Worm (Caenorhabditis elegans): ENCODE results near the gene plg-1.

plg-1 gene

ce11 chrIII:8873990-8874668 is 22.1 kb downstream of the plg-1 start (continued):
- TF ChIP-seq lin-15B (tag; optimal IDR thresholded peaks at IDR 0.05) (peak; percentile 69), fkh-2 (tag; optimal IDR thresholded peaks at IDR 0.05) (peak; percentile 21), ceh-9 (tag; optimal IDR thresholded peaks at IDR 0.05) (no peak), nhr-25 (tag; optimal IDR thresholded peaks at IDR 0.05) (no peak), jun-1 (tag; optimal IDR thresholded peaks at IDR 0.05) (peak; percentile 51), eor-1 (tag; optimal IDR thresholded peaks at IDR 0.05) (no peak), unc-62 (GFP tag; optimal IDR thresholded peaks at IDR 0.05) (peak; percentile 67), ztf-4 (tag; optimal IDR thresholded peaks at IDR 0.05) (no peak), egl-27 (tag; optimal IDR thresholded peaks at IDR 0.05) (no peak), snpc-4 (tag; optimal IDR thresholded peaks at IDR 0.05) (peak; percentile 30), ama-1 (optimal IDR thresholded peaks at IDR 0.05) (peak; percentile 88)

ce11 chrIII:8877002-8877401 is 24.9 kb downstream of the plg-1 start, which contains the start of gene K01F9.2:
TSS of gene K01F9.2 (minus strand) at chrIII:8877128.
- no peak for TF ChIP-seq nhr-67 (tag; optimal IDR thresholded peaks at IDR 0.05)
- TF ChIP-seq fkh-10 (GFP tag; optimal IDR thresholded peaks at IDR 0.05), result peak; percentile 96

- TF ChIP-seq pha-4 (tag; optimal IDR thresholded peaks at IDR 0.05) (peak; percentile 52), elt-2 (tag; optimal IDR thresholded peaks at IDR 0.05) (peak; percentile 93), nhr-43 (tag; optimal IDR thresholded peaks at IDR 0.05; ENCODE audit: poor library complexity, severe bottlenecking) (no peak), ama-1 (optimal IDR thresholded peaks at IDR 0.05) (no peak), mdl-1 (tag; optimal IDR thresholded peaks at IDR 0.05) (no peak), sea-2 (GFP tag; optimal IDR thresholded peaks at IDR 0.05) (no peak), pqm-1 (tag; optimal IDR thresholded peaks at IDR 0.05) (peak; percentile 70), jun-1 (tag; optimal IDR thresholded peaks at IDR 0.05) (peak; percentile 23)
Measured at ce11 chrIII:8878960-8879359, 26.9 kb downstream of the plg-1 start.

ce11 chrIII:8882333-8882732 is 30.3 kb downstream of the plg-1 start:
- no peak for TF ChIP-seq nhr-11 (tag; optimal IDR thresholded peaks at IDR 0.05)
- TF ChIP-seq lin-39 (tag; optimal IDR thresholded peaks at IDR 0.05), result no peak
- TF ChIP-seq fos-1 (tag; optimal IDR thresholded peaks at IDR 0.05), result no peak
- TF ChIP-seq nhr-28 (tag; optimal IDR thresholded peaks at IDR 0.05), result no peak
- TF ChIP-seq tbx-2 (tag; optimal IDR thresholded peaks at IDR 0.05), result no peak
- no peak for TF ChIP-seq ceh-82 (tag; optimal IDR thresholded peaks at IDR 0.05)
- no peak for TF ChIP-seq ZK546.5 (tag; optimal IDR thresholded peaks at IDR 0.05)

- TF ChIP-seq pha-4 (tag; optimal IDR thresholded peaks at IDR 0.05), result peak; percentile 51
- no peak for TF ChIP-seq nhr-237 (tag; optimal IDR thresholded peaks at IDR 0.05)
Measured at ce11 chrIII:8885150-8885549, 33.1 kb downstream of the plg-1 start, which contains the start of gene svop-1. TSS of gene svop-1 (minus strand) at chrIII:8885488.

- TF ChIP-seq nhr-23 (tag; optimal IDR thresholded peaks at IDR 0.05), result no peak
- no peak for TF ChIP-seq zag-1 (tag; optimal IDR thresholded peaks at IDR 0.05)
- TF ChIP-seq lin-39 (tag; optimal IDR thresholded peaks at IDR 0.05), result peak; percentile 78
- no peak for TF ChIP-seq ZK546.5 (tag; optimal IDR thresholded peaks at IDR 0.05)
- peak; percentile 45 for TF ChIP-seq nfya-1 (tag; optimal IDR thresholded peaks at IDR 0.05; ENCODE audit: insufficient read depth)
- TF ChIP-seq pha-4 (tag; optimal IDR thresholded peaks at IDR 0.05), result peak; percentile 36
- peak; percentile 24 for TF ChIP-seq hmg-11 (tag; optimal IDR thresholded peaks at IDR 0.05)
Measured at ce11 chrIII:8886309-8886708, 34.2 kb downstream of the plg-1 start.
